Fruit fly (Drosophila melanogaster): ENCODE results near the gene Psf1.
"Not testable (repeated sequence)": the region's sequence is repeated elsewhere in the genome, so short reads cannot be mapped to it uniquely, and the experiment has no call there.

The Psf1 gene

dm6 chr3L:1256061-1256780 lies 8.7 kb upstream of the Psf1 start, which contains the start of gene tfc:
TSS of gene tfc (plus strand) at chr3L:1256449.
- TF ChIP-seq psq (optimal IDR thresholded peaks at IDR 0.05) (no peak), ttk (optimal IDR thresholded peaks at IDR 0.05) (no peak), insv (optimal IDR thresholded peaks at IDR 0.05) (no peak), h (optimal IDR thresholded peaks at IDR 0.05) (no peak)

- TF ChIP-seq psq (optimal IDR thresholded peaks at IDR 0.05) (no peak), h (optimal IDR thresholded peaks at IDR 0.05) (no peak), Sin3A (optimal IDR thresholded peaks at IDR 0.05) (no peak), insv (optimal IDR thresholded peaks at IDR 0.05) (no peak), Myc (optimal IDR thresholded peaks at IDR 0.05) (no peak), ttk (optimal IDR thresholded peaks at IDR 0.05) (no peak)
Observed at dm6 chr3L:1251712-1252111, 4.2 kb upstream of the Psf1 start, which contains the start of the genes CG9130 and CG9133. TSS of gene CG9130 (plus strand) at chr3L:1252012. TSS of gene CG9133 (plus strand) at chr3L:1252012.

dm6 chr3L:1250396-1250795 lies 2.9 kb upstream of the Psf1 start, which contains the start of gene Bfc:
TSS of gene Bfc (plus strand) at chr3L:1250696.
- no peak for TF ChIP-seq h (optimal IDR thresholded peaks at IDR 0.05)
- no peak for TF ChIP-seq ttk (optimal IDR thresholded peaks at IDR 0.05)
- TF ChIP-seq Myc (optimal IDR thresholded peaks at IDR 0.05), result no peak

DNA sequence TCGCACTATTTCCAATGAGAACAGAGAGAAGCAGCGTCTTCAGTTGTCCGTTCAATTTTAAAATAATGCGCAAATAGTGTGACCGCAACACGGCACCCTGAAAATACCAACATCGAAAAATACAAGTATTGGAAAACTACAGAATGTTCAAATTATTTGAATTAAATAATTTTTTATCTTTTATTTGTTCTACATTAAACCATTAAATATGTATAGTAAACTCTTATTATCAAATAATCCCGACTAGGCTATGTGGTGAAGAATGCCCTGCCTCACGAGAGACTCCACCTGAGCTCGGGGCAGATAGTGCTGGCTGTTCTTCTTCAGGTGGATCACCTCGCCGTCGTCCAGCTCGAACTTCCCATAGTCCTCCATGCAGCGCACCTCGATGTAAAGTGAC lies 654 bp downstream of the Psf1 start, which contains the start of gene CG32318:
Gene CG32318, minus strand, starts transcription at position 101 of the 400 bp plus-strand sequence.
- TF ChIP-seq insv, h, Myc (optimal IDR thresholded peaks at IDR 0.05): not testable (repeated sequence)

- TF ChIP-seq insv, Myc, psq (optimal IDR thresholded peaks at IDR 0.05): not testable (repeated sequence)
Observed at dm6 chr3L:1245810-1246209, 1.7 kb downstream of the Psf1 start, which contains the start of gene Klp61F. TSS of gene Klp61F (minus strand) at chr3L:1245910.

DNA sequence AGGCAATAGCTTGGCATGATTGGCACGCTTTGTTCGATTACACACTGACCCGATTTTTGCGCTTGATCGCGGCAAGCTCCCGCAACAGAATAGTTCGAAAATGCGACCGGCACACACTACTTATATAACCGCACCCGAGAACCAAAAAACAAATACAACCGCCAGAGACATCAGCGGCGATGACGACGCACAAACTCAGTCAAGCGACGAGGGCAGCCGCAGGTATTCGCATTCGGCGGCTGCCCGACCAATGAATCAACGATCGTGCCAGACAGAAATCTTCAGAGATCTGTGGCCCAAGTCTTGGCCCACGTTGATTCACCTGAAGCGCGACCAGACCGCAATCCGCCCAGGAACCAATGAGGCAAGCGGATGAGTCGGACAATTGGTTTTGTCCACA lies 9.3 kb downstream of the Psf1 start, which contains the start of gene CG9192:
Gene CG9192, minus strand, starts transcription at position 101 of the 400 bp plus-strand sequence.
- no peak for TF ChIP-seq Sin3A (optimal IDR thresholded peaks at IDR 0.05)
- no peak for TF ChIP-seq psq (optimal IDR thresholded peaks at IDR 0.05)
- no peak for TF ChIP-seq insv (optimal IDR thresholded peaks at IDR 0.05)
- TF ChIP-seq Myc (optimal IDR thresholded peaks at IDR 0.05), result no peak
- TF ChIP-seq ttk (optimal IDR thresholded peaks at IDR 0.05), result no peak
- no peak for TF ChIP-seq h (optimal IDR thresholded peaks at IDR 0.05)

DNA sequence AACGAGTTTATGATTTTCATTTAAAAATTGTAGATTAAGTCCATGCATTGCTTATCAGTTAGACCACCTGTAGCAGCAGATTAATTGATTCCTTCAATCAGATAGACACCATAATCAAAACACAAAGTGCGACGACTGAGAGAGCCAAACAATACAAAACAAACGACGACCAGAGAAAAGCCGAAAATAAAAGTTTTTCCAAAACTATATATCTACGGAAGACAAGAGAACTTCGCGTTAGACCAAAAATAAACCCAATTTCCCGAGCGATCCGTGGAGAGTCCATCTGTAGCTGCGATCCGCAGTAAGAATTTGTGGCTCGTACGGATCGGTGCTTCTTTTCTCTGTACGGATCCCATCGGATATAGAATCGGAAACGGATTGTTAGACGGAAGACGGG lies 12.1 kb downstream of the Psf1 start, which contains the start of gene galene:
Gene galene, plus strand, starts transcription at position 301 of the 400 bp plus-strand sequence.
- TF ChIP-seq insv (optimal IDR thresholded peaks at IDR 0.05), result no peak
- TF ChIP-seq Sin3A (optimal IDR thresholded peaks at IDR 0.05), result no peak
- TF ChIP-seq h (optimal IDR thresholded peaks at IDR 0.05), result no peak
- TF ChIP-seq Myc (optimal IDR thresholded peaks at IDR 0.05), result no peak
- TF ChIP-seq ttk (optimal IDR thresholded peaks at IDR 0.05), result no peak
- TF ChIP-seq psq (optimal IDR thresholded peaks at IDR 0.05), result no peak

DNA sequence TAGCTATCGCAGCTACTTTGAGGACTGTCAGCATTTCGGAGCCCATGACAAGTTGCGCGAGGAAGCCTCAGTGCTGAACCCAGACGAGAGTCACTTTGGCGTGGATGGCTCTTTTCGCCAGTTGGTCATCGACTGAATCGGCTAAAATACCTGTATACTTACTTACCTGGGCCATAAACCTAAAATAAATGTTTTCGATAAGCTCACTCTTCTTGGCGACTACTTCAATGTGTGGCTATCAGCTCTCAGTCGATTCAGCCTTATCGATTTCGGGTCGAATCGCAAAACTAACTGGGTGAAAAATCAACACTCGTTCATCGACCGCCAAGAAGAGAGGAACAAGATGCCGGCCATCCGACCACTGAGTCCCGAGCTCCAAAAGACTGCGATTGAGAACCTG lies 13.6 kb downstream of the Psf1 start, which contains the start of gene CG33966:
Gene CG33966, plus strand, starts transcription at position 301 of the 400 bp plus-strand sequence.
- no peak for TF ChIP-seq Sin3A (optimal IDR thresholded peaks at IDR 0.05)
- TF ChIP-seq insv (optimal IDR thresholded peaks at IDR 0.05), result no peak

- TF ChIP-seq h (optimal IDR thresholded peaks at IDR 0.05) (no peak), psq (optimal IDR thresholded peaks at IDR 0.05) (no peak), Myc (optimal IDR thresholded peaks at IDR 0.05) (no peak), Sin3A (optimal IDR thresholded peaks at IDR 0.05) (no peak), ttk (optimal IDR thresholded peaks at IDR 0.05) (no peak), insv (optimal IDR thresholded peaks at IDR 0.05) (no peak)
Observed at dm6 chr3L:1232582-1232981, 14.9 kb downstream of the Psf1 start, which contains the start of gene CG33965. TSS of gene CG33965 (plus strand) at chr3L:1232882.

dm6 chr3L:1227303-1227797 lies 20.1 kb downstream of the Psf1 start, which contains the start of gene LysS:
TSS of gene LysS (plus strand) at chr3L:1227747.
- no peak for TF ChIP-seq insv (optimal IDR thresholded peaks at IDR 0.05)
- TF ChIP-seq psq (optimal IDR thresholded peaks at IDR 0.05), result no peak
- no peak for TF ChIP-seq Sin3A (optimal IDR thresholded peaks at IDR 0.05)
- no peak for TF ChIP-seq h (optimal IDR thresholded peaks at IDR 0.05)
- no peak for TF ChIP-seq Myc (optimal IDR thresholded peaks at IDR 0.05)
- TF ChIP-seq ttk (optimal IDR thresholded peaks at IDR 0.05), result no peak

DNA sequence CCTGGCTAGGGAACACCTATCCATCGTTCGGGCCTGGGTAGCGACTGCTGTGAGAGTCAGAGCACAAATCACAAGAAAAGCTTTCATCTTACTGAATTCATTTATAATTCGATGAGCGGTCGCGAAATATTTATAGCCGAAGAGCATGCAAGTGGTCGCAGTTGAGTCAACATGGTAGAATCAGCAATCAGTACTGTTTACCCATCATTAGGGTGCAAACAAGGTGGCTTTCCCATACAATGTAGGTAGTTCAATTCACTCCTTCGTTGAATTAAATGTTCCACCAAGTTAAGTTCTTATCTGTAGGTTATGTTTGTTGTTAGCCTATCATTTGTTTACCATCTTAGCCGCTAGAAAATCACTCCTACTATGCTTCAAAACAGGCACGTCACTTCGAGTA lies 28.9 kb downstream of the Psf1 start, which contains the start of gene LysP:
Gene LysP, minus strand, starts transcription at position 101 of the 400 bp plus-strand sequence.
- TF ChIP-seq ttk (optimal IDR thresholded peaks at IDR 0.05) (no peak), Sin3A (optimal IDR thresholded peaks at IDR 0.05) (no peak), psq (optimal IDR thresholded peaks at IDR 0.05) (no peak), Myc (optimal IDR thresholded peaks at IDR 0.05) (no peak), insv (optimal IDR thresholded peaks at IDR 0.05) (no peak), h (optimal IDR thresholded peaks at IDR 0.05) (no peak)

- TF ChIP-seq h (optimal IDR thresholded peaks at IDR 0.05), result no peak
- no peak for TF ChIP-seq Sin3A (optimal IDR thresholded peaks at IDR 0.05)
- TF ChIP-seq insv (optimal IDR thresholded peaks at IDR 0.05), result no peak
- no peak for TF ChIP-seq Myc (optimal IDR thresholded peaks at IDR 0.05)
- no peak for TF ChIP-seq psq (optimal IDR thresholded peaks at IDR 0.05)
Observed at dm6 chr3L:1216460-1216859, 31.0 kb downstream of the Psf1 start.
